Worm (Caenorhabditis elegans) whole organism, L4 larva: ENCODE measurements around the gene str-118.

Experiments
- T20F7.1 ChIP-seq: fragments of 200-800 bp; sonication (Bioruptor generic); optimal IDR thresholded peaks from 2 replicates; lab custom pipeline; 2018; ENCODE audit warnings: mild to moderate bottlenecking, missing genetic modification characterization, missing compliant biosample characterization
- T26A8.4 ChIP-seq: fragments of 200-800 bp; sonication (Bioruptor generic); IDR thresholded peaks from 2 replicates; pipeline ENCODE4 v1.3.6; 2022; ENCODE audit warnings: missing genetic modification characterization, missing compliant biosample characterization
- Y48G9A.11 ChIP-seq: fragments of 200-800 bp; sonication (Bioruptor generic); IDR thresholded peaks from 2 replicates; pipeline ENCODE4 v1.3.6; 2022; ENCODE audit warnings: missing genetic modification reagents, missing genetic modification characterization, missing compliant biosample characterization
- Y5F2A.4 ChIP-seq: fragments of 200-800 bp; sonication (Bioruptor generic); optimal IDR thresholded peaks from 2 replicates; lab custom pipeline; 2018; ENCODE audit warnings: mild to moderate bottlenecking, missing genetic modification characterization, missing compliant biosample characterization
- ZK546.5 ChIP-seq, 2 experiments: sonication (generic microtip); optimal IDR thresholded peaks; 2 replicates each; lab custom pipeline; 2017; ENCODE audit warnings: missing biosample characterization in 2 of 2, missing genetic modification characterization in 2 of 2
- aha-1 ChIP-seq: fragments of 150-350 bp; peaks from one replicate; lab custom pipeline; 2014; ENCODE audit warnings: missing biosample characterization, missing genetic modification characterization
- aly-2 ChIP-seq: sonication (generic microtip); optimal IDR thresholded peaks from 2 replicates; lab custom pipeline; 2018; ENCODE audit warnings: missing biosample characterization, missing genetic modification characterization
- ceh-28 ChIP-seq: fragments of 150-350 bp; optimal IDR thresholded peaks from 2 replicates; lab custom pipeline; 2014; ENCODE audit warnings: missing biosample characterization, missing genetic modification reagents, missing genetic modification characterization
- daf-16 ChIP-seq, 3 experiments: sonication (generic microtip); optimal IDR thresholded peaks; 2 replicates each; lab custom pipeline; 2016 to 2017; ENCODE audit warnings: missing genetic modification characterization in 3 of 3, missing genetic modification reagents in 3 of 3, mild to moderate bottlenecking in 2 of 3, missing compliant biosample characterization in 2 of 3, missing biosample characterization in 1 of 3, moderate library complexity in 1 of 3
- dmd-6 ChIP-seq: fragments of 200-800 bp; sonication (Bioruptor generic); IDR thresholded peaks from 2 replicates; pipeline ENCODE4 v1.3.6; 2022; ENCODE audit warnings: missing genetic modification reagents, missing genetic modification characterization, missing compliant biosample characterization
- dve-1 ChIP-seq: sonication (generic microtip); optimal IDR thresholded peaks from 2 replicates; lab custom pipeline; 2017; ENCODE audit warnings: antibody characterized with exemption, mild to moderate bottlenecking, missing genetic modification characterization, missing compliant biosample characterization; ENCODE audit not compliant: insufficient read depth
- hif-1 ChIP-seq, 2 experiments: sonication (generic microtip); optimal IDR thresholded peaks; 2 replicates each; lab custom pipeline; 2016 to 2017; ENCODE audit warnings: missing compliant biosample characterization in 2 of 2, missing genetic modification characterization in 2 of 2, missing genetic modification reagents in 2 of 2, missing genotype in 2 of 2, mild to moderate bottlenecking in 1 of 2
- hlh-11 ChIP-seq: fragments of 200-800 bp; sonication (Bioruptor generic); optimal IDR thresholded peaks from 2 replicates; lab custom pipeline; 2018; ENCODE audit warnings: mild to moderate bottlenecking, missing genetic modification characterization, missing compliant biosample characterization
- hlh-30 ChIP-seq: sonication (generic microtip); optimal IDR thresholded peaks from 2 replicates; lab custom pipeline; 2017; ENCODE audit warnings: antibody characterized with exemption, mild to moderate bottlenecking, missing genetic modification characterization, missing compliant biosample characterization; ENCODE audit not compliant: insufficient read depth
- lin-13 ChIP-seq: fragments of 150-350 bp; optimal IDR thresholded peaks from 2 replicates; lab custom pipeline; 2014; ENCODE audit warnings: missing biosample characterization, missing genetic modification reagents, missing genetic modification characterization
- lin-29 ChIP-seq: fragments of 200-800 bp; sonication (Bioruptor generic); IDR thresholded peaks from 2 replicates; pipeline ENCODE4 v1.3.6; 2022; ENCODE audit warnings: missing genetic modification reagents, missing genetic modification characterization, missing compliant biosample characterization
- lir-3 ChIP-seq: sonication (generic microtip); optimal IDR thresholded peaks from 2 replicates; lab custom pipeline; 2016; ENCODE audit warnings: mild to moderate bottlenecking, missing genetic modification characterization, missing compliant biosample characterization
- lsy-2 ChIP-seq, 2 experiments: fragments of 150-350 bp in 1 of 2; sonication (generic microtip) in 1 of 2; optimal IDR thresholded peaks; 2 replicates each; lab custom pipeline; 2014 to 2017; ENCODE audit warnings: missing biosample characterization in 2 of 2, missing genetic modification characterization in 2 of 2
- mdl-1 ChIP-seq, 2 experiments: fragments of 150-350 bp in 1 of 2; sonication (generic microtip) in 1 of 2; optimal IDR thresholded peaks; 2 replicates each; lab custom pipeline; 2014 to 2017; ENCODE audit warnings: missing biosample characterization in 2 of 2, missing genetic modification characterization in 2 of 2
- mep-1 ChIP-seq: fragments of 150-350 bp; sonication (generic microtip); optimal IDR thresholded peaks from 3 replicates; lab custom pipeline; 2014; ENCODE audit warnings: missing biosample characterization, missing genetic modification characterization
- mxl-3 ChIP-seq: fragments of 200-800 bp; sonication (Bioruptor generic); optimal IDR thresholded peaks from 2 replicates; lab custom pipeline; 2018; ENCODE audit warnings: mild to moderate bottlenecking, missing genetic modification characterization, missing compliant biosample characterization
- nhr-10 ChIP-seq: fragments of 150-350 bp; optimal IDR thresholded peaks from 2 replicates; lab custom pipeline; 2014; ENCODE audit warnings: missing biosample characterization, missing genetic modification characterization
- nhr-102 ChIP-seq: sonication (generic microtip); optimal IDR thresholded peaks from 2 replicates; lab custom pipeline; 2016; ENCODE audit warnings: mild to moderate bottlenecking, missing genetic modification characterization, moderate library complexity, missing compliant biosample characterization
- nhr-11 ChIP-seq: fragments of 150-350 bp; optimal IDR thresholded peaks from 2 replicates; lab custom pipeline; 2014; ENCODE audit warnings: missing biosample characterization, missing genetic modification characterization
- nhr-237 ChIP-seq: sonication (generic microtip); optimal IDR thresholded peaks from 2 replicates; lab custom pipeline; 2017; ENCODE audit warnings: missing biosample characterization, missing genetic modification characterization
- nhr-28 ChIP-seq: fragments of 150-350 bp; optimal IDR thresholded peaks from 2 replicates; lab custom pipeline; 2014; ENCODE audit warnings: missing biosample characterization, missing genetic modification characterization
- nhr-48 ChIP-seq: sonication (generic microtip); optimal IDR thresholded peaks from 2 replicates; lab custom pipeline; 2016; ENCODE audit warnings: mild to moderate bottlenecking, missing genetic modification characterization, missing compliant biosample characterization
- nhr-6 ChIP-seq: fragments of 150-350 bp; optimal IDR thresholded peaks from 2 replicates; lab custom pipeline; 2014; ENCODE audit warnings: missing biosample characterization, missing genetic modification characterization
- nhr-77 ChIP-seq: fragments of 150-350 bp; optimal IDR thresholded peaks from 2 replicates; lab custom pipeline; 2014; ENCODE audit warnings: missing biosample characterization, missing genetic modification characterization
- php-3 ChIP-seq: fragments of 200-800 bp; sonication (Bioruptor generic); IDR thresholded peaks from 2 replicates; pipeline ENCODE4 v1.3.6; 2022; ENCODE audit warnings: missing genetic modification reagents, missing genetic modification characterization, missing compliant biosample characterization
- pqm-1 ChIP-seq: sonication (generic microtip); optimal IDR thresholded peaks from 2 replicates; lab custom pipeline; 2017; ENCODE audit warnings: missing biosample characterization, missing genetic modification characterization
- rbr-2 ChIP-seq: sonication (generic microtip); optimal IDR thresholded peaks from 2 replicates; lab custom pipeline; 2016; ENCODE audit warnings: missing genotype, missing genetic modification characterization, missing compliant biosample characterization
- tra-1 ChIP-seq: fragments of 200-800 bp; sonication (Bioruptor generic); IDR thresholded peaks from 2 replicates; pipeline ENCODE4 v1.3.6; 2022; ENCODE audit warnings: missing genetic modification reagents, missing genetic modification characterization, missing compliant biosample characterization
- unc-130 ChIP-seq: sonication (generic microtip); optimal IDR thresholded peaks from 2 replicates; lab custom pipeline; 2016; ENCODE audit warnings: missing genetic modification reagents, missing genetic modification characterization, missing compliant biosample characterization
- unc-62 ChIP-seq, 3 experiments: fragments of 150-350 bp in 1 of 3; sonication (generic microtip); optimal IDR thresholded peaks in 2 of 3; peaks in 1 of 3; 1 replicate in 1 of 3; 2 replicates in 2 of 3; lab custom pipeline; 2014 to 2017; ENCODE audit warnings: missing biosample characterization in 3 of 3, missing genetic modification characterization in 3 of 3, missing genetic modification reagents in 3 of 3, missing genotype in 1 of 3
- vab-7 ChIP-seq: fragments of 200-800 bp; sonication (Bioruptor generic); IDR thresholded peaks from 2 replicates; pipeline ENCODE4 v1.3.6; 2022; ENCODE audit warnings: missing genetic modification reagents, missing genetic modification characterization, missing compliant biosample characterization
- zfp-3 ChIP-seq: fragments of 200-800 bp; sonication (Bioruptor generic); conservative IDR thresholded peaks from 2 replicates; pipeline ENCODE4 v1.3.6; 2022; ENCODE audit warnings: missing genetic modification reagents, missing genetic modification characterization, missing compliant biosample characterization
- ztf-11 ChIP-seq: fragments of 150-350 bp; optimal IDR thresholded peaks from 2 replicates; lab custom pipeline; 2014; ENCODE audit warnings: missing biosample characterization, missing genetic modification characterization
- ztf-7 ChIP-seq: fragments of 150-350 bp; optimal IDR thresholded peaks from 2 replicates; lab custom pipeline; 2014; ENCODE audit warnings: missing biosample characterization, missing genetic modification characterization

The str-118 gene

DNA sequence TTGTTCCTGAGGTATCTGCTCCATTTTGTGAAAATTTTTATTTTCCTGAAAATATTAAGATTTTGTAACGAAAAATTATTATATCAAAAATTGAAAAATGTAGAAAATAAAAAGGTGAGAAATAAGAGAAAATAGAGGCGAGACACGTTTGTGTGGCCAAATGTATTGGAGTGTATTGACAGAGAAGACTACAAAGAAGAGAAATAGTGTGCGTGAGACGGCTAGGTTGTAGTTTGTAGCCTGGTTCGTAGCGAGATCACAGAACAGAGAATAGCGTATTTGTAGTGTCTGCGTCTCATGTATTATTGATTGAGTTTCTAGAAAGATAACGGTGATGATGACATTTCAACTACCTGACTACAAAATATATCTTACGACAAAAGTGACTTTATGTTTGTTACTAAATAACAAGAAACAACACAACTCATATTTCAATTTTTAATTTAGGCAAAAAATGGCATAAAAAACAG, 32.1 kb downstream of the str-118 start, which contains the start of gene nhr-12:
Gene nhr-12, minus strand, starts transcription at position 51 of the 470 bp plus-strand sequence.
- TF ChIP-seq T20F7.1 = no peak
- TF ChIP-seq dve-1 (tag; lab: Kevin White, UChicago) = peak; percentile 65
- TF ChIP-seq unc-62 (GFP tag; optimal IDR thresholded peaks at IDR 0.05 in 1 of 2; lab: Kevin White, UChicago) = peak in 1 of 2 experiments; percentile 10
- TF ChIP-seq unc-62 (tag; optimal IDR thresholded peaks at IDR 0.05; lab: Kevin White, UChicago) = no peak
- no peak for TF ChIP-seq daf-16 (GFP tag; optimal IDR thresholded peaks at IDR 0.05; lab: Kevin White, UChicago)
- TF ChIP-seq daf-16 (tag; optimal IDR thresholded peaks at IDR 0.05; lab: Kevin White, UChicago) = peak; percentile 59
- 0 out of 2 replicates have a peak, but pooled peaks have one; percentile 22 for TF ChIP-seq dmd-6 (GFP tag; lab: Robert Waterston, UW)
- peak; percentile 91 for TF ChIP-seq nhr-28 (tag; lab: Kevin White, UChicago)
- peak; percentile 10 for TF ChIP-seq nhr-102 (tag; lab: Kevin White, UChicago)
- TF ChIP-seq vab-7 (GFP tag; lab: Robert Waterston, UW) = no peak
- TF ChIP-seq nhr-11 (tag; lab: Kevin White, UChicago) = peak; percentile 0

DNA sequence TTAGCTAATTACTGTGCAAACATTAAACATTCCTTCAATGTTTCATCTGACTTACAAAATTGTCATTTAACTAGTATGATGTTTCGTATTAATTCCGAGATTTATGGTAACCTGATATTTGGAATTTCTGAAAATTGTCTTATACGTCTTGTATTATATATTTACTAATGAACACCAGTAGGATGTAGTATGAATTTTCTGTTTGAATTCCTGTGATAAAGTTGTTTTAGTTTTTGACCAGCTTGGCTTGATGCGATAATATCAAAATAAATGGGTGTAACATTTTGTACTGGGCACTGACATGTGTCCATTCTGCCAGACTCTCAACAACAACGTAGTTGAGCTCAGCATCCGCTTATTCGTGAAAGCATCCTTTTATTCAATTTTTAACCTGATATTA, 32.9 kb downstream of the str-118 start, which contains the start of gene R04B5.6:
Gene R04B5.6, plus strand, starts transcription at position 301 of the 400 bp plus-strand sequence.
- TF ChIP-seq zfp-3 (GFP tag; lab: Robert Waterston, UW) (no peak), rbr-2 (no peak), lin-29 (GFP tag; lab: Robert Waterston, UW) (no peak), Y5F2A.4 (no peak), aly-2 (no peak), ztf-11 (tag; lab: Kevin White, UChicago) (no peak), aha-1 (no peak), mep-1 (tag; lab: Kevin White, UChicago) (no peak), php-3 (GFP tag; lab: Robert Waterston, UW) (no peak), nhr-28 (tag; lab: Kevin White, UChicago) (no peak)

DNA sequence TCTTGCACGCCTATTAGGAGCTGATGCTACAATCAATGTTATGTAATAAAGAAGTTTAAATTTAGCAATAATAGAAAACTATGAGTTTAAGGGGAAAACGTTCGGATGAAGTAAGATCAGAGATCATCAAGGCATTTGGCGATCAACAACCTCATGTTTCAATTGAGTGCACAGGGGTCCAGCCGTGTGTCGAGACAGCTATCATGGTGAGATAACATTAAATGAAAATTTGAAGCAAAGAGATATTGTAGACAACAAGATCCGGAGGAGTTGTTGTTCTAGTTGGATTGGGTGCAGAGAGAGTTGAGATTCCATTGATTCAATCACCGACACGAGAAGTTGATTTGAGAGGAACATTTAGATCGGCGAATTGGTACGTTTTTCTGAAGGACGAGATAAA, 34.2 kb downstream of the str-118 start:
- TF ChIP-seq daf-16 (GFP tag; optimal IDR thresholded peaks at IDR 0.05; lab: Kevin White, UChicago) = peak in 1 of 2 experiments; percentile 72
- TF ChIP-seq daf-16 (tag; optimal IDR thresholded peaks at IDR 0.05; lab: Kevin White, UChicago) = no peak
- TF ChIP-seq T26A8.4 (GFP tag; lab: Robert Waterston, UW) = no peak
- TF ChIP-seq, all 104 proteins: peak for 1

DNA sequence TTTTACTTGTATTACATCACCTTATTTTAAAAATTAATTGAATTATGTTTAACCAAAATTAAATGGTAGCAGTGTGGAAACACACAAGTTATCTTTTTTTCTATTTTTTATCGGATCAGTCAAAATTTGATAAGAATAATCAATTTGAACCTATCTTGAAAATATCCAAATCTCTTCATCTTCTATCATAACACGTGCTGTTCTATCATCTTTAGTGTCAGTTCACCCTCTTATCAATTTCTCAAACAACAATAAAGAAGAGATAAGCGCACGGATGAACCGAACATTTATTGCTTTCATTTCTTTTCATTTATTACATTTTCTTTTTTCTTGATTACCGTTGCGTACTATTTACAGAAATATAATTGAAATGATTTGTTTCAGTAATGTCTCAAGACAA, 35.1 kb downstream of the str-118 start, which contains the start of gene R04B5.5:
Gene R04B5.5, plus strand, starts transcription at position 378 of the 400 bp plus-strand sequence.
- TF ChIP-seq daf-16 (GFP tag; optimal IDR thresholded peaks at IDR 0.05; lab: Kevin White, UChicago) (no peak), daf-16 (tag; optimal IDR thresholded peaks at IDR 0.05; lab: Kevin White, UChicago) (peak; percentile 70), nhr-28 (tag; lab: Kevin White, UChicago) (peak; percentile 90), nhr-102 (tag; lab: Kevin White, UChicago) (peak; percentile 48), nhr-77 (peak; percentile 89), pqm-1 (tag; lab: Kevin White, UChicago) (peak; percentile 37), tra-1 (GFP tag; lab: Robert Waterston, UW) (0 out of 2 replicates have a peak, but pooled peaks have one; percentile 46), nhr-10 (tag; lab: Kevin White, UChicago) (peak; percentile 85), unc-130 (GFP tag; lab: Kevin White, UChicago) (no peak), dve-1 (tag; lab: Kevin White, UChicago) (peak; percentile 98), aly-2 (no peak), nhr-11 (tag; lab: Kevin White, UChicago) (peak; percentile 24), Y48G9A.11 (no peak), mdl-1 (tag; optimal IDR thresholded peaks at IDR 0.05; lab: Kevin White, UChicago) (peak in 1 of 2 experiments; percentile 85), lsy-2 (tag; optimal IDR thresholded peaks at IDR 0.05; lab: Kevin White, UChicago) (peak in 1 of 2 experiments; percentile 33), hlh-11 (peak; percentile 74), vab-7 (GFP tag; lab: Robert Waterston, UW) (no peak), mxl-3 (GFP tag; lab: Kevin White, UChicago) (peak; percentile 79), hlh-30 (tag; lab: Kevin White, UChicago) (peak; percentile 58), T20F7.1 (peak; percentile 8), php-3 (GFP tag; lab: Robert Waterston, UW) (peak; percentile 89), ZK546.5 (tag; optimal IDR thresholded peaks at IDR 0.05; lab: Kevin White, UChicago) (no peak), ceh-28 (tag; lab: Kevin White, UChicago) (no peak), nhr-48 (tag; lab: Kevin White, UChicago) (peak; percentile 49), nhr-237 (tag; lab: Kevin White, UChicago) (no peak), lir-3 (tag; lab: Kevin White, UChicago) (no peak), dmd-6 (GFP tag; lab: Robert Waterston, UW) (peak; percentile 67), nhr-6 (tag; lab: Kevin White, UChicago) (peak; percentile 2), lin-13 (GFP tag; lab: Kevin White, UChicago) (no peak), ztf-7 (peak; percentile 46), hif-1 (tag; optimal IDR thresholded peaks at IDR 0.05; lab: Kevin White, UChicago) (no peak), mep-1 (tag; lab: Kevin White, UChicago) (peak; percentile 13)
